Fruit fly (Drosophila melanogaster): Measurements from ENCODE around the gene CG14402.

The CG14402 gene

dm6 chr2L:20817170-20817569 is 31.9 kb upstream of the CG14402 start, which contains the start of gene CheB38b:
TSS of gene CheB38b (minus strand) at chr2L:20817270.
- no peak for TF ChIP-seq noc (tag; optimal IDR thresholded peaks at IDR 0.05)

- no peak for TF ChIP-seq noc (tag; optimal IDR thresholded peaks at IDR 0.05)
Observed at dm6 chr2L:20818432-20818831, 30.7 kb upstream of the CG14402 start, which contains the start of gene CheB38a. TSS of gene CheB38a (minus strand) at chr2L:20818532.

dm6 chr2L:20820767-20821166 is 28.3 kb upstream of the CG14402 start, which contains the start of gene CheB38c:
TSS of gene CheB38c (minus strand) at chr2L:20820867.
- TF ChIP-seq noc (tag; optimal IDR thresholded peaks at IDR 0.05), result no peak

- no peak for TF ChIP-seq noc (tag; optimal IDR thresholded peaks at IDR 0.05)
Observed at dm6 chr2L:20821249-20822024, 27.7 kb upstream of the CG14402 start.

- no peak for TF ChIP-seq noc (tag; optimal IDR thresholded peaks at IDR 0.05)
Observed at dm6 chr2L:20822025-20822371, 27.1 kb upstream of the CG14402 start.

- peak; percentile 35 for TF ChIP-seq noc (tag; optimal IDR thresholded peaks at IDR 0.05)
Observed at dm6 chr2L:20822489-20823195, 26.5 kb upstream of the CG14402 start, which contains the start of gene CG9331. TSS of gene CG9331 (plus strand) at chr2L:20822828.

- peak; percentile 15 for TF ChIP-seq noc (tag; optimal IDR thresholded peaks at IDR 0.05)
Observed at dm6 chr2L:20823196-20824105, 25.6 kb upstream of the CG14402 start.

- TF ChIP-seq noc (tag; optimal IDR thresholded peaks at IDR 0.05), result no peak
Observed at dm6 chr2L:20824136-20824789, 24.8 kb upstream of the CG14402 start.

dm6 chr2L:20825265-20825664 is 23.8 kb upstream of the CG14402 start:
- peak; percentile 16 for TF ChIP-seq noc (tag; optimal IDR thresholded peaks at IDR 0.05)

dm6 chr2L:20826226-20826625 is 22.9 kb upstream of the CG14402 start:
- no peak for TF ChIP-seq noc (tag; optimal IDR thresholded peaks at IDR 0.05)

dm6 chr2L:20827045-20827444 is 22.1 kb upstream of the CG14402 start:
- no peak for TF ChIP-seq noc (tag; optimal IDR thresholded peaks at IDR 0.05)

dm6 chr2L:20828701-20829100 is 20.4 kb upstream of the CG14402 start:
- TF ChIP-seq noc (tag; optimal IDR thresholded peaks at IDR 0.05), result no peak

dm6 chr2L:20829309-20829708 is 19.8 kb upstream of the CG14402 start, which contains the start of gene CG31673:
TSS of gene CG31673 (plus strand) at chr2L:20829609.
- no peak for TF ChIP-seq noc (tag; optimal IDR thresholded peaks at IDR 0.05)

dm6 chr2L:20829755-20830396 is 19.2 kb upstream of the CG14402 start:
- peak; percentile 68 for TF ChIP-seq noc (tag; optimal IDR thresholded peaks at IDR 0.05)

dm6 chr2L:20831060-20831459 is 18.0 kb upstream of the CG14402 start, which contains the start of gene CG31674:
TSS of gene CG31674 (plus strand) at chr2L:20831262.
- TF ChIP-seq noc (tag; optimal IDR thresholded peaks at IDR 0.05), result peak; percentile 48
